Worm (Caenorhabditis elegans) whole organism, L1 larva: ENCODE results near the gene D1046.18.

Experiments used
- F16B12.6 ChIP-seq: fragments of 150-350 bp; optimal IDR thresholded peaks from 2 replicates; lab custom pipeline; 2014; ENCODE audit warnings: missing biosample characterization, missing genetic modification characterization
- Y116A8C.19 ChIP-seq: sonication (generic microtip); optimal IDR thresholded peaks from 2 replicates; lab custom pipeline; 2016; ENCODE audit warnings: missing compliant biosample characterization, missing genetic modification characterization, borderline replicate concordance
- alr-1 ChIP-seq: fragments of 200-800 bp; sonication (Bioruptor generic); optimal IDR thresholded peaks from 2 replicates; lab custom pipeline; 2018; ENCODE audit warnings: borderline replicate concordance, mild to moderate bottlenecking, missing genetic modification characterization, missing compliant biosample characterization
- blmp-1 ChIP-seq: fragments of 150-350 bp; optimal IDR thresholded peaks from 2 replicates; lab custom pipeline; 2014; ENCODE audit warnings: missing biosample characterization, missing genetic modification characterization
- ceh-63 ChIP-seq: fragments of 200-800 bp; sonication (Bioruptor generic); optimal IDR thresholded peaks from 2 replicates; lab custom pipeline; 2018; ENCODE audit warnings: mild to moderate bottlenecking, missing genetic modification characterization, missing compliant biosample characterization
- ceh-82 ChIP-seq, 3 experiments: fragments of 150-350 bp in 1 of 3; sonication (generic microtip) in 2 of 3; optimal IDR thresholded peaks; 2 replicates each; lab custom pipeline; 2014 to 2017; ENCODE audit warnings: missing biosample characterization in 3 of 3, missing genetic modification characterization in 3 of 3
- ces-1 ChIP-seq: fragments of 150-350 bp; optimal IDR thresholded peaks from 2 replicates; lab custom pipeline; 2014; ENCODE audit warnings: missing biosample characterization, missing genetic modification reagents, missing genetic modification characterization
- dsc-1 ChIP-seq: sonication (generic microtip); optimal IDR thresholded peaks from 2 replicates; lab custom pipeline; 2016; ENCODE audit warnings: mild to moderate bottlenecking, missing genetic modification characterization, missing compliant biosample characterization
- efl-1 ChIP-seq, 4 experiments: fragments of 150-350 bp; optimal IDR thresholded peaks in 3 of 4; peaks in 1 of 4; 1 replicate in 1 of 4; 2 replicates in 3 of 4; lab custom pipeline; 2014; ENCODE audit warnings: missing biosample characterization in 2 of 4, missing genetic modification characterization in 2 of 4, missing genetic modification reagents in 2 of 4
- efl-3 ChIP-seq: fragments of 200-800 bp; sonication (Bioruptor generic); optimal IDR thresholded peaks from 2 replicates; lab custom pipeline; 2018; ENCODE audit warnings: mild to moderate bottlenecking, missing genetic modification characterization, missing compliant biosample characterization
- egl-13 ChIP-seq: sonication (generic microtip); optimal IDR thresholded peaks from 2 replicates; lab custom pipeline; 2016; ENCODE audit warnings: missing genotype, missing genetic modification reagents, missing genetic modification characterization, missing compliant biosample characterization
- elt-3 ChIP-seq, 6 experiments: fragments of 150-350 bp in 1 of 6; sonication (generic microtip); optimal IDR thresholded peaks; 2 replicates each; lab custom pipeline; 2017 to 2018; ENCODE audit warnings: missing biosample characterization in 6 of 6, missing genetic modification characterization in 6 of 6, inconsistent platforms in 1 of 6
- fkh-10 ChIP-seq: sonication (generic microtip); optimal IDR thresholded peaks from 2 replicates; lab custom pipeline; 2017; ENCODE audit warnings: missing biosample characterization, missing genetic modification reagents, missing genetic modification characterization
- fkh-4 ChIP-seq: sonication (generic microtip); optimal IDR thresholded peaks from 2 replicates; lab custom pipeline; 2016; ENCODE audit warnings: missing compliant biosample characterization, missing genetic modification characterization, borderline replicate concordance
- fkh-8 ChIP-seq: sonication (generic microtip); optimal IDR thresholded peaks from 2 replicates; lab custom pipeline; 2016; ENCODE audit warnings: mild to moderate bottlenecking, missing genetic modification characterization, missing compliant biosample characterization
- grh-1 ChIP-seq: fragments of 200-800 bp; sonication (Bioruptor generic); IDR thresholded peaks from 2 replicates; pipeline ENCODE4 v1.3.6; 2022; ENCODE audit warnings: missing genetic modification reagents, missing genetic modification characterization, missing compliant biosample characterization
- hlh-4 ChIP-seq: sonication (generic microtip); optimal IDR thresholded peaks from 2 replicates; lab custom pipeline; 2016; ENCODE audit warnings: mild to moderate bottlenecking, missing genetic modification characterization, missing compliant biosample characterization
- irx-1 ChIP-seq: sonication (generic microtip); optimal IDR thresholded peaks from 2 replicates; lab custom pipeline; 2016; ENCODE audit warnings: missing genetic modification characterization, missing compliant biosample characterization
- lin-13 ChIP-seq: fragments of 150-350 bp; optimal IDR thresholded peaks from 2 replicates; lab custom pipeline; 2014; ENCODE audit warnings: missing biosample characterization, missing genetic modification reagents, missing genetic modification characterization
- lin-14 ChIP-seq: fragments of 200-800 bp; sonication (Bioruptor generic); optimal IDR thresholded peaks from 2 replicates; lab custom pipeline; 2018; ENCODE audit warnings: mild to moderate bottlenecking, missing genetic modification characterization, moderate library complexity, missing compliant biosample characterization
- lin-15B ChIP-seq: fragments of 150-350 bp; sonication (generic microtip); optimal IDR thresholded peaks from 3 replicates; lab custom pipeline; 2014; ENCODE audit warnings: missing biosample characterization, missing genetic modification characterization
- lin-35 ChIP-seq, 2 experiments: fragments of 150-350 bp; optimal IDR thresholded peaks; 2 replicates each; lab custom pipeline; 2014; ENCODE audit warnings: missing biosample characterization in 2 of 2, missing genetic modification characterization in 2 of 2, missing genetic modification reagents in 2 of 2
- lin-39 ChIP-seq: fragments of 150-350 bp; optimal IDR thresholded peaks from 2 replicates; lab custom pipeline; 2014; ENCODE audit warnings: missing biosample characterization, missing genetic modification reagents, missing genetic modification characterization
- lsy-2 ChIP-seq, 2 experiments: fragments of 150-350 bp; optimal IDR thresholded peaks; 2 replicates each; lab custom pipeline; 2014; ENCODE audit warnings: missing biosample characterization in 2 of 2, missing genetic modification characterization in 2 of 2
- mdl-1 ChIP-seq, 2 experiments: fragments of 150-350 bp; optimal IDR thresholded peaks; 2 replicates each; lab custom pipeline; 2014 to 2017; ENCODE audit warnings: missing biosample characterization in 2 of 2, missing genetic modification characterization in 2 of 2, inconsistent platforms in 1 of 2
- mef-2 ChIP-seq: fragments of 150-350 bp; optimal IDR thresholded peaks from 2 replicates; lab custom pipeline; 2014; ENCODE audit warnings: missing biosample characterization, missing genetic modification characterization
- nhr-11 ChIP-seq: fragments of 150-350 bp; optimal IDR thresholded peaks from 2 replicates; lab custom pipeline; 2014; ENCODE audit warnings: missing biosample characterization, missing genetic modification characterization
- nhr-19 ChIP-seq: fragments of 200-800 bp; sonication (Bioruptor generic); conservative IDR thresholded peaks from 2 replicates; pipeline ENCODE4 v1.3.6; 2022; ENCODE audit warnings: missing genetic modification characterization, missing compliant biosample characterization
- nhr-20 ChIP-seq: sonication (generic microtip); optimal IDR thresholded peaks from 2 replicates; lab custom pipeline; 2016; ENCODE audit warnings: mild to moderate bottlenecking, missing genetic modification characterization, missing compliant biosample characterization
- nhr-47 ChIP-seq: sonication (generic microtip); optimal IDR thresholded peaks from 2 replicates; lab custom pipeline; 2016; ENCODE audit warnings: mild to moderate bottlenecking, missing genetic modification characterization, moderate library complexity, missing compliant biosample characterization
- nhr-71 ChIP-seq: sonication (generic microtip); optimal IDR thresholded peaks from 2 replicates; lab custom pipeline; 2016; ENCODE audit warnings: mild to moderate bottlenecking, missing genetic modification characterization, moderate library complexity, missing compliant biosample characterization
- nhr-76 ChIP-seq: sonication (generic microtip); optimal IDR thresholded peaks from 2 replicates; lab custom pipeline; 2017; ENCODE audit warnings: missing biosample characterization, missing genetic modification characterization
- nhr-77 ChIP-seq: fragments of 150-350 bp; optimal IDR thresholded peaks from 2 replicates; lab custom pipeline; 2014; ENCODE audit warnings: missing biosample characterization, missing genetic modification characterization
- nhr-84 ChIP-seq: sonication (generic microtip); optimal IDR thresholded peaks from 2 replicates; lab custom pipeline; 2017; ENCODE audit warnings: missing biosample characterization, missing genetic modification characterization
- pag-3 ChIP-seq: sonication (generic microtip); optimal IDR thresholded peaks from 2 replicates; lab custom pipeline; 2017; ENCODE audit warnings: missing genetic modification characterization, mild to moderate bottlenecking, missing compliant biosample characterization, antibody characterized with exemption, borderline replicate concordance; ENCODE audit not compliant: insufficient read depth
- rnt-1 ChIP-seq: sonication (generic microtip); optimal IDR thresholded peaks from 2 replicates; lab custom pipeline; 2016; ENCODE audit warnings: mild to moderate bottlenecking, missing genetic modification characterization, moderate library complexity, missing compliant biosample characterization
- skn-1 ChIP-seq: fragments of 150-350 bp; optimal IDR thresholded peaks from 2 replicates; lab custom pipeline; 2014; ENCODE audit warnings: missing biosample characterization, missing genetic modification characterization
- snu-23 ChIP-seq: sonication (generic microtip); optimal IDR thresholded peaks from 2 replicates; lab custom pipeline; 2016; ENCODE audit warnings: missing genetic modification characterization, missing compliant biosample characterization
- swsn-7 ChIP-seq: sonication (generic microtip); optimal IDR thresholded peaks from 2 replicates; lab custom pipeline; 2016; ENCODE audit warnings: missing genetic modification characterization, missing compliant biosample characterization
- unc-130 ChIP-seq: fragments of 150-350 bp; optimal IDR thresholded peaks from 2 replicates; lab custom pipeline; 2017; ENCODE audit warnings: missing biosample characterization, missing genetic modification characterization, inconsistent platforms
- unc-62 ChIP-seq: fragments of 150-350 bp; optimal IDR thresholded peaks from 2 replicates; lab custom pipeline; 2014; ENCODE audit warnings: missing biosample characterization, missing genetic modification reagents, missing genetic modification characterization
- vab-15 ChIP-seq: sonication (generic microtip); optimal IDR thresholded peaks from 2 replicates; lab custom pipeline; 2017; ENCODE audit warnings: missing genotype, mild to moderate bottlenecking, missing genetic modification characterization, missing compliant biosample characterization
- ztf-11 ChIP-seq, 2 experiments: sonication (generic microtip); optimal IDR thresholded peaks; 2 replicates each; lab custom pipeline; 2016 to 2017; ENCODE audit warnings: missing genetic modification characterization in 2 of 2, missing biosample characterization in 1 of 2, missing compliant biosample characterization in 1 of 2
- ztf-4 ChIP-seq: fragments of 150-350 bp; optimal IDR thresholded peaks from 2 replicates; lab custom pipeline; 2014; ENCODE audit warnings: missing biosample characterization, missing genetic modification characterization

D1046.18 gene

ce11 chrIV:8914187-8914586 lies 15.9 kb upstream of the D1046.18 start (continued):
- TF ChIP-seq nhr-20 (tag; lab: Kevin White, UChicago) (peak; percentile 14), blmp-1 (tag; lab: Kevin White, UChicago) (peak; percentile 15), mef-2 (tag; lab: Kevin White, UChicago) (no peak)

ce11 chrIV:8916010-8916409 lies 14.0 kb upstream of the D1046.18 start, which contains the start of gene C27B7.9:
Gene C27B7.9, minus strand, starts transcription at chrIV:8916110.
- TF ChIP-seq nhr-11 (tag; lab: Kevin White, UChicago) (no peak), elt-3 (tag; optimal IDR thresholded peaks at IDR 0.05; lab: Kevin White, UChicago) (no peak), fkh-10 (no peak), ces-1 (GFP tag; lab: Kevin White, UChicago) (no peak), irx-1 (tag; lab: Kevin White, UChicago) (no peak), grh-1 (GFP tag; lab: Robert Waterston, UW) (no peak), dsc-1 (tag; lab: Kevin White, UChicago) (no peak), F16B12.6 (tag; lab: Kevin White, UChicago) (no peak)
- TF ChIP-seq, all 84 proteins: peak for 0

- TF ChIP-seq unc-130 (tag; lab: Kevin White, UChicago) (no peak), fkh-4 (tag; lab: Kevin White, UChicago) (no peak), ztf-4 (tag; lab: Kevin White, UChicago) (no peak), efl-1 (optimal IDR thresholded peaks at IDR 0.05; lab: Kevin White, UChicago) (no peak), efl-1 (GFP tag; optimal IDR thresholded peaks at IDR 0.05 in 1 of 2; lab: Kevin White, UChicago) (peak in 1 of 2 experiments; percentile 74)
Observed at ce11 chrIV:8918790-8919189, 11.3 kb upstream of the D1046.18 start, which contains the start of gene rap-1. Gene rap-1, minus strand, starts transcription at chrIV:8918890.

- TF ChIP-seq ceh-63 (GFP tag; lab: Kevin White, UChicago) (no peak), nhr-47 (tag; lab: Kevin White, UChicago) (peak; percentile 26), nhr-84 (tag; lab: Kevin White, UChicago) (no peak), vab-15 (tag; lab: Kevin White, UChicago) (no peak), lin-14 (GFP tag; lab: Kevin White, UChicago) (peak; percentile 66), ztf-11 (tag; optimal IDR thresholded peaks at IDR 0.05; lab: Kevin White, UChicago) (no peak), egl-13 (tag; lab: Kevin White, UChicago) (no peak), nhr-76 (tag; lab: Kevin White, UChicago) (no peak), nhr-77 (no peak), pag-3 (no peak), efl-1 (optimal IDR thresholded peaks at IDR 0.05; lab: Kevin White, UChicago) (peak; percentile 13), efl-1 (GFP tag; optimal IDR thresholded peaks at IDR 0.05 in 1 of 2; lab: Kevin White, UChicago) (peak in 1 of 2 experiments; percentile 56), lin-39 (tag; lab: Kevin White, UChicago) (no peak), swsn-7 (tag; lab: Kevin White, UChicago) (peak; percentile 2), nhr-71 (tag; lab: Kevin White, UChicago) (peak; percentile 43), hlh-4 (no peak), unc-62 (GFP tag; lab: Kevin White, UChicago) (no peak), efl-3 (GFP tag; lab: Kevin White, UChicago) (no peak), lin-15B (tag; lab: Kevin White, UChicago) (no peak), nhr-11 (tag; lab: Kevin White, UChicago) (no peak), rnt-1 (tag; lab: Kevin White, UChicago) (peak; percentile 52), lin-13 (no peak), fkh-8 (tag; lab: Kevin White, UChicago) (no peak), mdl-1 (tag; optimal IDR thresholded peaks at IDR 0.05; lab: Kevin White, UChicago) (no peak), ces-1 (GFP tag; lab: Kevin White, UChicago) (no peak), lsy-2 (tag; optimal IDR thresholded peaks at IDR 0.05; lab: Kevin White, UChicago) (peak in 1 of 2 experiments; percentile 40), Y116A8C.19 (tag; lab: Kevin White, UChicago) (no peak), ceh-82 (tag; optimal IDR thresholded peaks at IDR 0.05; lab: Kevin White, UChicago) (peak in 1 of 3 experiments; percentile 5), skn-1 (peak; percentile 22), nhr-19 (GFP tag; lab: Robert Waterston, UW) (0 out of 2 replicates have a peak, but pooled peaks have one; percentile 26), blmp-1 (tag; lab: Kevin White, UChicago) (peak; percentile 79), grh-1 (GFP tag; lab: Robert Waterston, UW) (no peak), alr-1 (no peak), lin-35 (GFP tag; optimal IDR thresholded peaks at IDR 0.05; lab: Kevin White, UChicago) (no peak), snu-23 (GFP tag; lab: Kevin White, UChicago) (peak; percentile 31)
Observed at ce11 chrIV:8920284-8920806, 9.7 kb upstream of the D1046.18 start.
